Fruit fly (Drosophila melanogaster) whole organism, embryonic: ENCODE measurements around the gene tai.
A peak's percentile ranks its signal among the peaks of the same experiment; 100 is the strongest.

Experiments used
- Atf-2 ChIP-seq: fragments of 200-800 bp; sonication (Bioruptor generic); optimal IDR thresholded peaks from 2 replicates; lab custom pipeline; 2016; ENCODE audit warnings: missing biosample characterization, missing genetic modification characterization
- Atf3 ChIP-seq: fragments of 200-800 bp; sonication (Bioruptor generic); optimal IDR thresholded peaks from 3 replicates; lab custom pipeline; 2016; ENCODE audit warnings: missing biosample characterization, missing genetic modification characterization
- Atf6 ChIP-seq: fragments of 200-800 bp; sonication (Bioruptor generic); IDR thresholded peaks from 2 replicates; pipeline ENCODE4 v1.3.6; 2022; ENCODE audit warnings: missing biosample characterization, missing genetic modification characterization
- CG11504 ChIP-seq: fragments of 200-800 bp; sonication (Bioruptor generic); optimal IDR thresholded peaks from 3 replicates; lab custom pipeline; 2019; ENCODE audit warnings: missing biosample characterization, mild to moderate bottlenecking, missing genetic modification characterization, moderate library complexity
- CG11723 ChIP-seq: fragments of 200-800 bp; sonication (Bioruptor generic); optimal IDR thresholded peaks from 2 replicates; lab custom pipeline; 2017; ENCODE audit warnings: missing biosample characterization, mild to moderate bottlenecking, missing genetic modification characterization
- CG12104 ChIP-seq: fragments of 200-800 bp; sonication (Bioruptor generic); optimal IDR thresholded peaks from 3 replicates; lab custom pipeline; 2016; ENCODE audit warnings: missing biosample characterization, missing genetic modification characterization
- CG12391 ChIP-seq: fragments of 200-800 bp; sonication (Bioruptor generic); optimal IDR thresholded peaks from 3 replicates; lab custom pipeline; 2018; ENCODE audit warnings: missing biosample characterization, mild to moderate bottlenecking, missing genetic modification characterization, moderate library complexity
- CG17829 ChIP-seq: fragments of 200-800 bp; optimal IDR thresholded peaks from 2 replicates; lab custom pipeline; 2019; ENCODE audit warnings: missing biosample characterization, mild to moderate bottlenecking, missing genetic modification characterization, moderate library complexity
- CG18011 ChIP-seq: fragments of 200-800 bp; sonication (Bioruptor generic); optimal IDR thresholded peaks from 2 replicates; lab custom pipeline; 2017; ENCODE audit warnings: missing biosample characterization, missing genetic modification characterization, mild to moderate bottlenecking, moderate library complexity, missing genotype
- CG18262 ChIP-seq: fragments of 200-800 bp; optimal IDR thresholded peaks from 3 replicates; lab custom pipeline; 2019; ENCODE audit warnings: missing biosample characterization, mild to moderate bottlenecking, missing genetic modification characterization, moderate library complexity
- CG18599 ChIP-seq: fragments of 200-800 bp; sonication (Bioruptor generic); optimal IDR thresholded peaks from 3 replicates; lab custom pipeline; 2017; ENCODE audit warnings: missing biosample characterization, missing genetic modification characterization, mild to moderate bottlenecking, moderate library complexity, missing genetic modification reagents
- CG2199 ChIP-seq: fragments of 200-800 bp; sonication (Bioruptor generic); IDR thresholded peaks from 3 replicates; pipeline ENCODE4 v1.3.6; 2022; ENCODE audit warnings: missing biosample characterization, missing genetic modification characterization
- CG2712 ChIP-seq: fragments of 200-800 bp; optimal IDR thresholded peaks from 3 replicates; lab custom pipeline; 2019; ENCODE audit warnings: missing biosample characterization, mild to moderate bottlenecking, missing genetic modification characterization, moderate library complexity
- CG2875 ChIP-seq: fragments of 200-800 bp; sonication (Bioruptor generic); optimal IDR thresholded peaks from 2 replicates; lab custom pipeline; 2017; ENCODE audit warnings: missing biosample characterization, mild to moderate bottlenecking, missing genetic modification characterization, missing genetic modification reagents
- CG30403 ChIP-seq: fragments of 200-800 bp; sonication (Bioruptor generic); optimal IDR thresholded peaks from 3 replicates; lab custom pipeline; 2016; ENCODE audit warnings: missing biosample characterization, missing genetic modification characterization
- CG4707 ChIP-seq: fragments of 200-800 bp; sonication (Bioruptor generic); optimal IDR thresholded peaks from 2 replicates; lab custom pipeline; 2018; ENCODE audit warnings: missing biosample characterization, mild to moderate bottlenecking, missing genetic modification characterization, moderate library complexity
- CG6854 ChIP-seq: fragments of 200-800 bp; sonication (Bioruptor generic); optimal IDR thresholded peaks from 3 replicates; lab custom pipeline; 2017; ENCODE audit warnings: missing biosample characterization, mild to moderate bottlenecking, missing genetic modification characterization
- Dip2 ChIP-seq: fragments of 200-800 bp; sonication (Bioruptor generic); IDR thresholded peaks from 2 replicates; pipeline ENCODE4 v1.3.6; 2022; ENCODE audit warnings: missing biosample characterization, missing genetic modification characterization
- H2.0 ChIP-seq: fragments of 200-800 bp; sonication (Bioruptor generic); IDR thresholded peaks from 2 replicates; pipeline ENCODE4 v1.3.6; 2022; ENCODE audit warnings: missing biosample characterization, missing genetic modification characterization
- Hand ChIP-seq: fragments of 200-800 bp; sonication (Bioruptor generic); optimal IDR thresholded peaks from 2 replicates; lab custom pipeline; 2017; ENCODE audit warnings: mild to moderate bottlenecking, missing biosample characterization, missing genetic modification reagents, missing genetic modification characterization
- Hr51 ChIP-seq, 2 experiments: fragments of 200-800 bp; sonication (Bioruptor generic); optimal IDR thresholded peaks; 2 replicates in 1 of 2; 3 replicates in 1 of 2; lab custom pipeline; 2016 to 2018; ENCODE audit warnings: missing biosample characterization in 2 of 2, missing genetic modification characterization in 2 of 2, mild to moderate bottlenecking in 1 of 2, moderate library complexity in 1 of 2
- Lhr ChIP-seq: fragments of 200-800 bp; sonication (Bioruptor generic); optimal IDR thresholded peaks from 3 replicates; lab custom pipeline; 2017; ENCODE audit warnings: mild to moderate bottlenecking, missing biosample characterization, missing genetic modification reagents, missing genetic modification characterization
- Lpt ChIP-seq: fragments of >200 bp; optimal IDR thresholded peaks from 2 replicates; lab custom pipeline; 2018; ENCODE audit warnings: missing biosample characterization, missing genetic modification characterization
- MTF-1 ChIP-seq: fragments of 200-800 bp; sonication (Bioruptor generic); optimal IDR thresholded peaks from 2 replicates; lab custom pipeline; 2018; ENCODE audit warnings: missing biosample characterization, mild to moderate bottlenecking, missing genetic modification characterization, borderline replicate concordance
- Meics ChIP-seq: fragments of 200-800 bp; sonication (Bioruptor generic); optimal IDR thresholded peaks from 2 replicates; lab custom pipeline; 2017; ENCODE audit warnings: missing biosample characterization, mild to moderate bottlenecking, missing genetic modification characterization
- Opbp ChIP-seq: fragments of 200-800 bp; sonication (Bioruptor generic); IDR thresholded peaks from 3 replicates; pipeline ENCODE4 v1.3.6; 2022; ENCODE audit warnings: missing biosample characterization, missing genetic modification characterization; ENCODE audit not compliant: partially characterized antibody
- Sox100B ChIP-seq: fragments of 200-800 bp; sonication (Bioruptor generic); optimal IDR thresholded peaks from 3 replicates; lab custom pipeline; 2018; ENCODE audit warnings: missing biosample characterization, mild to moderate bottlenecking, missing genetic modification characterization
- Stat92E ChIP-seq, 3 experiments: fragments of >200 bp in 2 of 3; fragments of 200-800 bp in 1 of 3; sonication (Bioruptor generic) in 1 of 3; optimal IDR thresholded peaks; 2 replicates each; lab custom pipeline; 2017 to 2019; ENCODE audit warnings: missing biosample characterization in 3 of 3, missing genetic modification characterization in 3 of 3, mild to moderate bottlenecking in 1 of 3, moderate library complexity in 1 of 3
- bowl ChIP-seq: fragments of 200-800 bp; sonication (Bioruptor generic); IDR thresholded peaks from 2 replicates; pipeline ENCODE4 v1.3.6; 2022; ENCODE audit warnings: missing biosample characterization, missing genetic modification characterization
- chinmo ChIP-seq: fragments of 200-800 bp; sonication (Bioruptor generic); IDR thresholded peaks from 4 replicates; pipeline ENCODE4 v1.3.6; 2022; ENCODE audit warnings: missing biosample characterization, missing genetic modification characterization; ENCODE audit not compliant: partially characterized antibody
- chn ChIP-seq: fragments of 200-800 bp; sonication (Bioruptor generic); optimal IDR thresholded peaks from 2 replicates; lab custom pipeline; 2016; ENCODE audit warnings: missing biosample characterization, missing genetic modification characterization
- crol ChIP-seq: fragments of 200-800 bp; sonication (Bioruptor generic); IDR thresholded peaks from 2 replicates; pipeline ENCODE4 v1.3.6; 2022; ENCODE audit warnings: missing biosample characterization, missing genetic modification characterization
- dati ChIP-seq: fragments of 200-800 bp; sonication (Bioruptor generic); IDR thresholded peaks from 2 replicates; pipeline ENCODE4 v1.3.6; 2022; ENCODE audit warnings: missing biosample characterization, missing genetic modification characterization
- dysf ChIP-seq: fragments of 200-800 bp; sonication (Bioruptor generic); IDR thresholded peaks from 3 replicates; pipeline ENCODE4 v1.3.6; 2022; ENCODE audit warnings: missing biosample characterization, missing genetic modification characterization
- ems ChIP-seq: fragments of 200-800 bp; sonication (Bioruptor generic); optimal IDR thresholded peaks from 3 replicates; lab custom pipeline; 2016; ENCODE audit warnings: missing biosample characterization, missing genetic modification characterization
- eve ChIP-seq, 2 experiments: fragments of >200 bp; optimal IDR thresholded peaks; 2 replicates each; lab custom pipeline; 2017; ENCODE audit warnings: missing biosample characterization in 2 of 2, missing genetic modification characterization in 2 of 2
- gcm2 ChIP-seq: fragments of 200-800 bp; sonication (Bioruptor generic); optimal IDR thresholded peaks from 2 replicates; lab custom pipeline; 2016; ENCODE audit warnings: missing biosample characterization, missing genetic modification characterization
- gem ChIP-seq: fragments of 200-800 bp; sonication (Bioruptor generic); optimal IDR thresholded peaks from 2 replicates; lab custom pipeline; 2019; ENCODE audit warnings: missing biosample characterization, mild to moderate bottlenecking, missing genetic modification characterization, moderate library complexity
- h ChIP-seq: fragments of >200 bp; optimal IDR thresholded peaks from 2 replicates; lab custom pipeline; 2017
- hb ChIP-seq: fragments of 200-800 bp; sonication (Bioruptor generic); IDR thresholded peaks from 3 replicates; pipeline ENCODE4 v1.3.6; 2022; ENCODE audit warnings: missing biosample characterization, missing genetic modification characterization; ENCODE audit not compliant: partially characterized antibody
- insv ChIP-seq, 2 experiments: fragments of 200-800 bp; sonication (Bioruptor generic); optimal IDR thresholded peaks; 3 replicates each; lab custom pipeline; 2016 to 2018; ENCODE audit warnings: missing biosample characterization in 2 of 2, missing genetic modification characterization in 2 of 2
- kni ChIP-seq: fragments of 200-800 bp; sonication (Bioruptor generic); optimal IDR thresholded peaks from 3 replicates; lab custom pipeline; 2017; ENCODE audit warnings: mild to moderate bottlenecking, missing biosample characterization, missing genetic modification reagents, missing genetic modification characterization
- mam ChIP-seq: fragments of 200-800 bp; sonication (Bioruptor generic); optimal IDR thresholded peaks from 3 replicates; lab custom pipeline; 2016; ENCODE audit warnings: missing biosample characterization, missing genetic modification characterization
- org-1 ChIP-seq: fragments of 200-800 bp; sonication (Bioruptor generic); optimal IDR thresholded peaks from 2 replicates; lab custom pipeline; 2017; ENCODE audit warnings: missing biosample characterization, missing genetic modification characterization
- pho ChIP-seq: fragments of 200-800 bp; sonication (Bioruptor generic); optimal IDR thresholded peaks from 2 replicates; lab custom pipeline; 2016; ENCODE audit warnings: missing biosample characterization, missing genetic modification characterization
- pnt ChIP-seq: fragments of 200-800 bp; sonication (Bioruptor generic); optimal IDR thresholded peaks from 3 replicates; lab custom pipeline; 2016; ENCODE audit warnings: missing biosample characterization, missing genetic modification characterization
- pum ChIP-seq: fragments of 200-800 bp; sonication (Bioruptor generic); optimal IDR thresholded peaks from 2 replicates; lab custom pipeline; 2016; ENCODE audit warnings: missing biosample characterization, missing genetic modification characterization
- salm ChIP-seq: fragments of 200-800 bp; sonication (Bioruptor generic); optimal IDR thresholded peaks from 2 replicates; lab custom pipeline; 2018; ENCODE audit warnings: missing biosample characterization, mild to moderate bottlenecking, missing genetic modification characterization
- slou ChIP-seq: fragments of 200-800 bp; sonication (Bioruptor generic); optimal IDR thresholded peaks from 3 replicates; lab custom pipeline; 2016; ENCODE audit warnings: missing biosample characterization, missing genetic modification characterization

tai gene

DNA sequence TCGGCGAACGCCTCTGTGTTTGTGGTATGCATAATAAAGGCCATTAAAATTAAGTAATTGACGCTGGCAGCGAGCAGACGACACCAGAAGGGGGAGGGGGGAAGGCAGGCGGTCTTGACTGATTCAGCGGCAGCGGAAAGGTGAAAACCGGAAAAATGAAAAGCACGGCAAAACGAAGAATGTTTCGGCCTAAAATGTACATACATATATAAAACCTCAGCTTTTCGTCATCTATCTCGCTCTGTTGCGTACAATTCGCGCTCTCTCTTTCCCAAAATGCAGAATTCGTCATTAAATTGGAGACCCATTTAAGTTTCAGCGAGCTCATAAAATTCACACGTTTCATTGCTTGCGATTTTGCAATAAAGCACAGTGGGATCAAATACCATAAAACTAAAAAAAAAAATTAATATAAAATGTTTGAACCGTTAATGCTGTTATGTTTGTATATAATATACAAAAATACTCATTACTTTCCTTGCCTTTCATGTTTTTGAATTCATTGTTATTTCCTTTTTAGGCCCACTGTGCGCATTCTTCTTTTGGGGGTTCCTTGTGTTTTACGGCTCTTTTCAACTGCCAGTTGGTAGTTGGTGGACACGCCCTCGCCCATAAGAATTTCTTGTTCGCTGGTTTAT, 1.6 kb downstream of the tai start:
- no peak for TF ChIP-seq Atf3 (GFP tag; lab: Kevin White, UChicago)
- peak; percentile 36 for TF ChIP-seq CG12104 (GFP tag; lab: Kevin White, UChicago)
- peak; percentile 10 for TF ChIP-seq chn (GFP tag; lab: Kevin White, UChicago)
- peak in 1 of 2 experiments; percentile 75 for TF ChIP-seq eve (GFP tag; optimal IDR thresholded peaks at IDR 0.05; lab: Kevin White, UChicago)
- no peak for TF ChIP-seq chinmo (GFP tag; lab: Robert Waterston, UW)
- no peak for TF ChIP-seq h
- TF ChIP-seq pnt (GFP tag; lab: Kevin White, UChicago): peak; percentile 5
- TF ChIP-seq CG30403 (GFP tag; lab: Kevin White, UChicago): peak; percentile 67
- TF ChIP-seq gem (tag; lab: Kevin White, UChicago): peak; percentile 83
- peak; percentile 33 for TF ChIP-seq ems (GFP tag; lab: Kevin White, UChicago)
- no peak for TF ChIP-seq Opbp (GFP tag; lab: Robert Waterston, UW)
- TF ChIP-seq slou (GFP tag; lab: Kevin White, UChicago): peak; percentile 60
- peak; percentile 25; the same call in 1 of the 2 replicates for TF ChIP-seq dati (GFP tag; lab: Robert Waterston, UW)
- peak; percentile 53 for TF ChIP-seq CG6854 (GFP tag; lab: Kevin White, UChicago)
- peak; percentile 57; the same call in 1 of the 2 replicates for TF ChIP-seq bowl (GFP tag; lab: Robert Waterston, UW)
- peak in 1 of 2 experiments; percentile 72 for TF ChIP-seq Hr51 (GFP tag; optimal IDR thresholded peaks at IDR 0.05; lab: Kevin White, UChicago)
- peak; percentile 48 for TF ChIP-seq CG17829 (tag; lab: Kevin White, UChicago)
- TF ChIP-seq insv (GFP tag; optimal IDR thresholded peaks at IDR 0.05; lab: Kevin White, UChicago): no peak
- peak; percentile 21 for TF ChIP-seq MTF-1 (GFP tag; lab: Kevin White, UChicago)
- peak; percentile 44 for TF ChIP-seq org-1
- peak; percentile 77 for TF ChIP-seq CG11504 (tag; lab: Kevin White, UChicago)
- peak; percentile 21 for TF ChIP-seq pho (GFP tag; lab: Kevin White, UChicago)
- peak; percentile 33 for TF ChIP-seq CG18011 (GFP tag; lab: Kevin White, UChicago)
- TF ChIP-seq Lpt (GFP tag; lab: Kevin White, UChicago): no peak
- peak; percentile 48 for TF ChIP-seq crol
- 0 out of 3 replicates have a peak, but pooled peaks have one; percentile 7 for TF ChIP-seq CG2199 (GFP tag; lab: Robert Waterston, UW)
- peak; percentile 47 for TF ChIP-seq salm (tag; lab: Kevin White, UChicago)
- no peak for TF ChIP-seq kni (GFP tag; lab: Kevin White, UChicago)
- TF ChIP-seq Atf-2: no peak
- no peak for TF ChIP-seq pum (GFP tag; lab: Kevin White, UChicago)
- TF ChIP-seq hb (GFP tag; lab: Robert Waterston, UW): 0 out of 3 replicates have a peak, but pooled peaks have one; percentile 50
- TF ChIP-seq Meics (GFP tag; lab: Kevin White, UChicago): peak; percentile 68
- TF ChIP-seq Hand (GFP tag; lab: Kevin White, UChicago): peak; percentile 35
- no peak for TF ChIP-seq Stat92E (GFP tag; optimal IDR thresholded peaks at IDR 0.05; lab: Kevin White, UChicago)
- peak; percentile 74 for TF ChIP-seq CG12391 (tag; lab: Kevin White, UChicago)
- TF ChIP-seq CG4707 (GFP tag; lab: Kevin White, UChicago): peak; percentile 45
- no peak for TF ChIP-seq Lhr (GFP tag; lab: Kevin White, UChicago)
- TF ChIP-seq CG18262 (tag; lab: Kevin White, UChicago): peak; percentile 74
- TF ChIP-seq Atf6 (GFP tag; lab: Robert Waterston, UW): peak; percentile 73; the same call in 1 of the 2 replicates
- TF ChIP-seq gcm2 (GFP tag; lab: Kevin White, UChicago): no peak
- TF ChIP-seq CG2712 (tag; lab: Kevin White, UChicago): peak; percentile 75
- peak; percentile 75 for TF ChIP-seq H2.0 (GFP tag; lab: Robert Waterston, UW)
- no peak for TF ChIP-seq Dip2 (GFP tag; lab: Robert Waterston, UW)
- TF ChIP-seq Sox100B: peak; percentile 58
- TF ChIP-seq CG11723 (GFP tag; lab: Kevin White, UChicago): peak; percentile 3
- peak; percentile 77 for TF ChIP-seq CG18599 (GFP tag; lab: Kevin White, UChicago)
- peak; percentile 55 for TF ChIP-seq CG2875
- peak; percentile 52 for TF ChIP-seq mam (GFP tag; lab: Kevin White, UChicago)
- peak; percentile 83; the same call in 2 of the 3 replicates for TF ChIP-seq dysf (GFP tag; lab: Robert Waterston, UW)
